Fruit fly (Drosophila melanogaster) whole organism, embryonic: ENCODE results near the gene Fas3.

Experiments used
- Asciz ChIP-seq: fragments of 200-800 bp; sonication (Bioruptor generic); optimal IDR thresholded peaks from 2 replicates; lab custom pipeline; 2017; ENCODE audit warnings: missing biosample characterization, mild to moderate bottlenecking, missing genetic modification characterization, missing genetic modification reagents
- B-H1 ChIP-seq: fragments of 200-800 bp; sonication (Bioruptor generic); IDR thresholded peaks from 3 replicates; pipeline ENCODE4 v1.3.6; 2022; ENCODE audit warnings: missing biosample characterization, missing genetic modification characterization
- Blimp-1 ChIP-seq: fragments of 200-800 bp; sonication (Bioruptor generic); optimal IDR thresholded peaks from 3 replicates; lab custom pipeline; 2018; ENCODE audit warnings: missing biosample characterization, missing genetic modification characterization, mild to moderate bottlenecking, moderate library complexity, missing genetic modification reagents
- CG10267 ChIP-seq: fragments of 200-800 bp; sonication (Bioruptor generic); optimal IDR thresholded peaks from 2 replicates; lab custom pipeline; 2018; ENCODE audit warnings: missing biosample characterization, mild to moderate bottlenecking, missing genetic modification characterization, moderate library complexity
- CG11093 ChIP-seq: fragments of 200-800 bp; sonication (Bioruptor generic); IDR thresholded peaks from 3 replicates; pipeline ENCODE4 v1.3.6; 2022; ENCODE audit warnings: missing biosample characterization, missing genetic modification characterization
- CG11504 ChIP-seq: fragments of 200-800 bp; sonication (Bioruptor generic); optimal IDR thresholded peaks from 3 replicates; lab custom pipeline; 2019; ENCODE audit warnings: missing biosample characterization, mild to moderate bottlenecking, missing genetic modification characterization, moderate library complexity
- CG12942 ChIP-seq: fragments of 200-800 bp; sonication (Bioruptor generic); optimal IDR thresholded peaks from 3 replicates; lab custom pipeline; 2016; ENCODE audit warnings: missing biosample characterization, missing genetic modification characterization
- CG13287 ChIP-seq: fragments of 200-800 bp; sonication (Bioruptor generic); IDR thresholded peaks from 2 replicates; pipeline ENCODE4 v1.3.6; 2022; ENCODE audit warnings: missing biosample characterization, missing genetic modification characterization; ENCODE audit not compliant: partially characterized antibody
- CG14014 ChIP-seq: fragments of 200-800 bp; sonication (Bioruptor generic); IDR thresholded peaks from 2 replicates; pipeline ENCODE4 v1.3.6; 2022; ENCODE audit warnings: missing biosample characterization, missing genetic modification characterization
- CG16863 ChIP-seq: fragments of 200-800 bp; sonication (Bioruptor generic); optimal IDR thresholded peaks from 3 replicates; lab custom pipeline; 2016; ENCODE audit warnings: missing biosample characterization, missing genetic modification characterization
- CG17186 ChIP-seq: fragments of 200-800 bp; sonication (Bioruptor generic); optimal IDR thresholded peaks from 3 replicates; lab custom pipeline; 2017; ENCODE audit warnings: missing biosample characterization, missing genetic modification reagents, missing genetic modification characterization
- CG2129 ChIP-seq: fragments of 200-800 bp; sonication (Bioruptor generic); IDR thresholded peaks from 2 replicates; pipeline ENCODE4 v1.3.6; 2022; ENCODE audit warnings: missing biosample characterization, missing genetic modification characterization; ENCODE audit not compliant: partially characterized antibody
- CG2199 ChIP-seq: fragments of 200-800 bp; sonication (Bioruptor generic); IDR thresholded peaks from 3 replicates; pipeline ENCODE4 v1.3.6; 2022; ENCODE audit warnings: missing biosample characterization, missing genetic modification characterization
- CG31224 ChIP-seq: fragments of 200-800 bp; sonication (Bioruptor generic); IDR thresholded peaks from 2 replicates; pipeline ENCODE4 v1.3.6; 2022; ENCODE audit warnings: missing biosample characterization, missing genetic modification characterization
- CG3407 ChIP-seq: fragments of 200-800 bp; sonication (Bioruptor generic); optimal IDR thresholded peaks from 2 replicates; lab custom pipeline; 2018; ENCODE audit warnings: missing biosample characterization, mild to moderate bottlenecking, missing genetic modification characterization
- CG3726 ChIP-seq: fragments of 200-800 bp; sonication (Bioruptor generic); IDR thresholded peaks from 3 replicates; pipeline ENCODE4, ENCODE4 v1.3.6; 2022; ENCODE audit warnings: missing biosample characterization, missing genetic modification characterization
- CG4404 ChIP-seq: fragments of 200-800 bp; sonication (Bioruptor generic); IDR thresholded peaks from 2 replicates; pipeline ENCODE4 v1.3.6; 2022; ENCODE audit warnings: missing biosample characterization, missing genetic modification characterization
- CG4820 ChIP-seq: fragments of 200-800 bp; sonication (Bioruptor generic); optimal IDR thresholded peaks from 3 replicates; lab custom pipeline; 2016; ENCODE audit warnings: missing biosample characterization, missing genetic modification characterization
- CG8944 ChIP-seq: fragments of 200-800 bp; sonication (Bioruptor generic); optimal IDR thresholded peaks from 3 replicates; lab custom pipeline; 2016; ENCODE audit warnings: missing biosample characterization, missing genetic modification characterization
- D ChIP-seq, 2 experiments: fragments of 200-800 bp in 1 of 2; fragments of >200 bp in 1 of 2; sonication (Bioruptor generic) in 1 of 2; optimal IDR thresholded peaks; 2 replicates in 1 of 2; 3 replicates in 1 of 2; lab custom pipeline; 2017; ENCODE audit warnings: mild to moderate bottlenecking in 1 of 2, missing biosample characterization in 1 of 2, missing genetic modification characterization in 1 of 2, missing genetic modification reagents in 1 of 2
- E2f2 ChIP-seq: fragments of 200-800 bp; sonication (Bioruptor generic); IDR thresholded peaks from 2 replicates; pipeline ENCODE4 v1.3.6; 2022; ENCODE audit warnings: missing biosample characterization, missing genetic modification characterization
- Eip74EF ChIP-seq, 2 experiments: fragments of 200-800 bp in 1 of 2; fragments of >200 bp in 1 of 2; sonication (Bioruptor generic) in 1 of 2; optimal IDR thresholded peaks; 2 replicates each; lab custom pipeline; 2017 to 2019; ENCODE audit warnings: missing biosample characterization in 2 of 2, missing genetic modification characterization in 2 of 2, mild to moderate bottlenecking in 1 of 2, moderate library complexity in 1 of 2
- Hr3 ChIP-seq: fragments of 200-800 bp; sonication (Bioruptor generic); optimal IDR thresholded peaks from 3 replicates; lab custom pipeline; 2016; ENCODE audit warnings: missing biosample characterization, missing genetic modification characterization
- Lhr ChIP-seq: fragments of 200-800 bp; sonication (Bioruptor generic); optimal IDR thresholded peaks from 3 replicates; lab custom pipeline; 2017; ENCODE audit warnings: mild to moderate bottlenecking, missing biosample characterization, missing genetic modification reagents, missing genetic modification characterization
- MESR4 ChIP-seq: fragments of 200-800 bp; sonication (Bioruptor generic); optimal IDR thresholded peaks from 2 replicates; lab custom pipeline; 2018; ENCODE audit warnings: missing biosample characterization, mild to moderate bottlenecking, missing genetic modification characterization, moderate library complexity
- Opbp ChIP-seq: fragments of 200-800 bp; sonication (Bioruptor generic); IDR thresholded peaks from 3 replicates; pipeline ENCODE4 v1.3.6; 2022; ENCODE audit warnings: missing biosample characterization, missing genetic modification characterization; ENCODE audit not compliant: partially characterized antibody
- Sox102F ChIP-seq: fragments of 200-800 bp; sonication (Bioruptor generic); optimal IDR thresholded peaks from 2 replicates; lab custom pipeline; 2018; ENCODE audit warnings: missing biosample characterization, mild to moderate bottlenecking, missing genetic modification characterization, moderate library complexity
- Usf ChIP-seq: fragments of 200-800 bp; sonication (Bioruptor generic); optimal IDR thresholded peaks from 2 replicates; lab custom pipeline; 2017; ENCODE audit warnings: missing genotype, missing biosample characterization, missing genetic modification characterization
- abd-A ChIP-seq: fragments of 200-800 bp; sonication (Bioruptor generic); optimal IDR thresholded peaks from 3 replicates; lab custom pipeline; 2019; ENCODE audit warnings: missing biosample characterization, mild to moderate bottlenecking, missing genetic modification characterization, moderate library complexity
- ato ChIP-seq: fragments of 200-800 bp; sonication (Bioruptor generic); IDR thresholded peaks from 2 replicates; pipeline ENCODE4 v1.3.6; 2022; ENCODE audit warnings: missing biosample characterization, missing genetic modification characterization; ENCODE audit not compliant: partially characterized antibody
- bbx ChIP-seq: fragments of 200-800 bp; sonication (Bioruptor generic); IDR thresholded peaks from 2 replicates; pipeline ENCODE4 v1.3.6; 2022; ENCODE audit warnings: missing biosample characterization, missing genetic modification characterization; ENCODE audit not compliant: partially characterized antibody
- btn ChIP-seq: fragments of 200-800 bp; sonication (Bioruptor generic); optimal IDR thresholded peaks from 2 replicates; lab custom pipeline; 2016; ENCODE audit warnings: missing biosample characterization, missing genetic modification characterization
- cad ChIP-seq: fragments of >200 bp; optimal IDR thresholded peaks from 2 replicates; lab custom pipeline; 2017; ENCODE audit warnings: missing biosample characterization, missing genetic modification characterization
- chif ChIP-seq, 2 experiments: fragments of 200-800 bp; sonication (Bioruptor generic); optimal IDR thresholded peaks; 3 replicates each; lab custom pipeline; 2016; ENCODE audit warnings: missing biosample characterization in 2 of 2, missing genetic modification characterization in 2 of 2
- corto ChIP-seq: fragments of 200-800 bp; sonication (Bioruptor generic); optimal IDR thresholded peaks from 2 replicates; lab custom pipeline; 2016; ENCODE audit warnings: missing biosample characterization, mild to moderate bottlenecking, missing genetic modification characterization, moderate library complexity
- crp ChIP-seq, 2 experiments: fragments of 200-800 bp; sonication (Bioruptor generic); optimal IDR thresholded peaks; 2 replicates in 1 of 2; 3 replicates in 1 of 2; lab custom pipeline; 2017; ENCODE audit warnings: missing biosample characterization in 2 of 2, missing genetic modification characterization in 2 of 2, mild to moderate bottlenecking in 1 of 2, moderate library complexity in 1 of 2
- danr ChIP-seq: fragments of 200-800 bp; sonication (Bioruptor generic); IDR thresholded peaks from 2 replicates; pipeline ENCODE4 v1.3.6; 2022; ENCODE audit warnings: missing biosample characterization, missing genetic modification characterization
- dati ChIP-seq: fragments of 200-800 bp; sonication (Bioruptor generic); IDR thresholded peaks from 2 replicates; pipeline ENCODE4 v1.3.6; 2022; ENCODE audit warnings: missing biosample characterization, missing genetic modification characterization
- dmrt11E ChIP-seq: fragments of 200-800 bp; sonication (Bioruptor generic); optimal IDR thresholded peaks from 3 replicates; lab custom pipeline; 2018; ENCODE audit warnings: missing biosample characterization, mild to moderate bottlenecking, missing genetic modification characterization, moderate library complexity
- en ChIP-seq: fragments of 200-800 bp; sonication (Bioruptor generic); optimal IDR thresholded peaks from 2 replicates; lab custom pipeline; 2016; ENCODE audit warnings: missing biosample characterization, missing genetic modification characterization
- klu ChIP-seq: fragments of 200-800 bp; sonication (Bioruptor generic); IDR thresholded peaks from 2 replicates; pipeline ENCODE4 v1.3.6; 2022; ENCODE audit warnings: missing biosample characterization, missing genetic modification characterization
- odd ChIP-seq: fragments of 200-800 bp; sonication (Bioruptor generic); optimal IDR thresholded peaks from 2 replicates; lab custom pipeline; 2017; ENCODE audit warnings: missing biosample characterization, mild to moderate bottlenecking, missing genetic modification characterization
- pb ChIP-seq: fragments of 200-800 bp; sonication (Bioruptor generic); optimal IDR thresholded peaks from 3 replicates; lab custom pipeline; 2016; ENCODE audit warnings: missing biosample characterization, missing genetic modification characterization
- sd ChIP-seq: fragments of 200-800 bp; sonication (Bioruptor generic); optimal IDR thresholded peaks from 3 replicates; lab custom pipeline; 2018; ENCODE audit warnings: missing biosample characterization, mild to moderate bottlenecking, missing genetic modification characterization, moderate library complexity
- sisA ChIP-seq: fragments of 200-800 bp; sonication (Bioruptor generic); IDR thresholded peaks from 2 replicates; pipeline ENCODE4 v1.3.6; 2022; ENCODE audit warnings: missing biosample characterization, missing genetic modification characterization
- ssp ChIP-seq: fragments of 200-800 bp; sonication (Bioruptor generic); IDR thresholded peaks from 2 replicates; pipeline ENCODE4 v1.3.6; 2022; ENCODE audit warnings: missing biosample characterization, missing genetic modification characterization
- toy ChIP-seq: fragments of 200-800 bp; sonication (Bioruptor generic); IDR thresholded peaks from 2 replicates; pipeline ENCODE4 v1.3.6; 2022; ENCODE audit warnings: missing biosample characterization, missing genetic modification characterization
- yki ChIP-seq: fragments of >200 bp; optimal IDR thresholded peaks from 3 replicates; lab custom pipeline; 2018
- zfh1 ChIP-seq: fragments of 200-800 bp; sonication (Bioruptor generic); IDR thresholded peaks from 3 replicates; pipeline ENCODE4 v1.3.6; 2022; ENCODE audit warnings: missing biosample characterization, missing genetic modification characterization

Gene Fas3

dm6 chr2L:18325120-18325581 is 5.2 kb downstream of the Fas3 start (continued):
- TF ChIP-seq CG31224 (GFP tag; lab: Robert Waterston, UW) = peak; percentile 38; the same call in 1 of the 2 replicates
- peak; percentile 89 for TF ChIP-seq sisA (GFP tag; lab: Robert Waterston, UW)
- peak; percentile 81 for TF ChIP-seq CG14014 (GFP tag; lab: Robert Waterston, UW)
- peak; percentile 89 to 90 for TF ChIP-seq chif (GFP tag; optimal IDR thresholded peaks at IDR 0.05; lab: Kevin White, UChicago)
- TF ChIP-seq D (optimal IDR thresholded peaks at IDR 0.05; lab: Kevin White, UChicago) = no peak
- peak; percentile 81 for TF ChIP-seq D (GFP tag; optimal IDR thresholded peaks at IDR 0.05; lab: Kevin White, UChicago)
- TF ChIP-seq cad = no peak
- peak; percentile 75 for TF ChIP-seq CG8944
- peak in 1 of 2 experiments; percentile 37 for TF ChIP-seq crp (GFP tag; optimal IDR thresholded peaks at IDR 0.05; lab: Kevin White, UChicago)
- TF ChIP-seq odd (GFP tag; lab: Kevin White, UChicago) = peak; percentile 57
- TF ChIP-seq pb (GFP tag; lab: Kevin White, UChicago) = peak; percentile 72
- TF ChIP-seq abd-A = no peak
- TF ChIP-seq Eip74EF (GFP tag; optimal IDR thresholded peaks at IDR 0.05; lab: Kevin White, UChicago) = peak in 1 of 2 experiments; percentile 70
- TF ChIP-seq klu (GFP tag; lab: Robert Waterston, UW) = peak; percentile 40; the same call in 1 of the 2 replicates
- TF ChIP-seq CG4404 (GFP tag; lab: Robert Waterston, UW) = peak; percentile 63
- peak; percentile 75 for TF ChIP-seq ssp
- TF ChIP-seq CG2199 = peak; percentile 94
- no peak for TF ChIP-seq ato (GFP tag; lab: Robert Waterston, UW)
- TF ChIP-seq CG16863 (GFP tag; lab: Kevin White, UChicago) = peak; percentile 85
- TF ChIP-seq E2f2 (GFP tag; lab: Robert Waterston, UW) = peak; percentile 58
- peak; percentile 66 for TF ChIP-seq sd
- peak; percentile 84 for TF ChIP-seq CG3407
- no peak for TF ChIP-seq bbx (GFP tag; lab: Robert Waterston, UW)
- no peak for TF ChIP-seq CG13287
- TF ChIP-seq CG11093 = peak; percentile 81; the same call in 2 of the 3 replicates
- TF ChIP-seq dmrt11E (tag; lab: Kevin White, UChicago) = peak; percentile 83
- TF ChIP-seq dati = peak; percentile 80
- peak; percentile 13 for TF ChIP-seq MESR4 (GFP tag; lab: Kevin White, UChicago)
- peak; percentile 75 for TF ChIP-seq CG12942
- peak; percentile 91 for TF ChIP-seq Sox102F (GFP tag; lab: Kevin White, UChicago)
- TF ChIP-seq Usf (GFP tag; lab: Kevin White, UChicago) = peak; percentile 59
- peak; percentile 77 for TF ChIP-seq btn (GFP tag; lab: Kevin White, UChicago)
- peak; percentile 93 for TF ChIP-seq zfh1 (GFP tag; lab: Robert Waterston, UW)
- peak; percentile 86 for TF ChIP-seq Asciz (GFP tag; lab: Kevin White, UChicago)
- peak; percentile 89 for TF ChIP-seq Hr3 (GFP tag; lab: Kevin White, UChicago)
- TF ChIP-seq danr (GFP tag; lab: Robert Waterston, UW) = peak; percentile 78
- no peak for TF ChIP-seq Opbp (GFP tag; lab: Robert Waterston, UW)
- TF ChIP-seq yki (lab: Kevin White, UChicago) = no peak
- peak; percentile 39; the same call in 1 of the 2 replicates for TF ChIP-seq toy (GFP tag; lab: Robert Waterston, UW)
- peak; percentile 79 for TF ChIP-seq B-H1 (GFP tag; lab: Robert Waterston, UW)
- TF ChIP-seq CG4820 (GFP tag; lab: Kevin White, UChicago) = peak; percentile 78
- peak; percentile 81 for TF ChIP-seq en (GFP tag; lab: Kevin White, UChicago)
- no peak for TF ChIP-seq corto (GFP tag; lab: Kevin White, UChicago)
- TF ChIP-seq CG11504 (tag; lab: Kevin White, UChicago) = peak; percentile 91
- TF ChIP-seq CG10267 (tag; lab: Kevin White, UChicago) = peak; percentile 73
- TF ChIP-seq CG3726 = peak; percentile 77; the same call in 2 of the 3 replicates
- TF ChIP-seq Lhr (GFP tag; lab: Kevin White, UChicago) = peak; percentile 55
- TF ChIP-seq CG17186 (GFP tag; lab: Kevin White, UChicago) = peak; percentile 38
- peak; percentile 90 for TF ChIP-seq Blimp-1 (GFP tag; lab: Kevin White, UChicago)
- no peak for TF ChIP-seq CG2129
